Fruit fly (Drosophila melanogaster): Measurements from ENCODE around the gene CG6324.
A peak's percentile ranks its signal among the peaks of the same experiment; 100 is the strongest.

CG6324 gene

DNA sequence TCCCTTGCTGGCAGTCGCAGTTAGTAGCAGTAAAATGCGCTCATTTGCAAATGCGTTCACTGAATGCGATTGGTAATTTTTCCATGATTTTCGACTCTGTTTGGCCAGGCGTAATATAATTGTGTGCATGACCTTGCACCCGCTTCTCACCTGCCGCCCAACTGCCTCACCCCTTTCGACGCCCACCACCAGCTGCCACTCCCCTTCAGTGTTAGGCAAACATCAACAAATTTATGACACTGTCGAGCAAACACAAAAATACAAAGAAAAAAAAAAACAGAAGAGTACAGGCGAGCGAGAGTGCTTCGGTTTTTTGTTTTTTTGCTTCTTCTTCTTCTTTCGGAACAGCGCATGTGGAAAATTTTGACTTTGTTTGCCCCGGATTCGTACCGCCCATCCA lies 54.1 kb downstream of the CG6324 start:
- TF ChIP-seq CG32121 (GFP tag; IDR thresholded peaks at IDR 0.05) (no peak), Ets98B (GFP tag; IDR thresholded peaks at IDR 0.05) (no peak), Pif1B (GFP tag; optimal IDR thresholded peaks at IDR 0.05) (no peak), EcR (GFP tag; optimal IDR thresholded peaks at IDR 0.05) (no peak), CG13204 (GFP tag; optimal IDR thresholded peaks at IDR 0.05) (no peak), CG8301 (tag; optimal IDR thresholded peaks at IDR 0.05) (no peak), CG8159 (tag; optimal IDR thresholded peaks at IDR 0.05) (no peak), rn (GFP tag; IDR thresholded peaks at IDR 0.05) (no peak), fd96Ca (GFP tag; IDR thresholded peaks at IDR 0.05) (no peak), CG14655 (GFP tag; optimal IDR thresholded peaks at IDR 0.05) (no peak), D1 (tag; optimal IDR thresholded peaks at IDR 0.05) (no peak), CG4496 (GFP tag; IDR thresholded peaks at IDR 0.05) (no peak), gl (tag; optimal IDR thresholded peaks at IDR 0.05) (no peak), CG15710 (tag; optimal IDR thresholded peaks at IDR 0.05) (no peak), CG17806 (tag; optimal IDR thresholded peaks at IDR 0.05) (no peak), CG10348 (GFP tag; IDR thresholded peaks at IDR 0.05) (no peak)

DNA sequence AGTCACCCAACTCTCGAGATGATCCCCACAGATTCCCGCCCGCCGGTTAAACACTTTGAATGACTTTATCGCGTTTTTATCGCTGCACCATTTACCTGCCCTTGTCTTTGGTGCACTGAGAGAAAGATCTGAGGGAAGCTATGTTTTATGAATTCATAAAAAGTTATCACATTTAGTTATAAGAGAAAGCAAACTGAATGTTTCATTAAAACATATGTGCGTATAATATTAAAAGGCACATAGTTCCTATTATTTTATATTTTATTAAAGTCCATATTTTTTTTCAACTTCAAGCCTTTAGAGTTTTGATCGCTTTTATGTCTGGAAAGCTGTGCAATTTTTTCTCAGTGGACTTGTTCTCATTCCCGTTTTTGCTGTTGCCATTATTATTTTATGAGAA lies 54.5 kb downstream of the CG6324 start:
- TF ChIP-seq Snoo (tag; optimal IDR thresholded peaks at IDR 0.05) = peak; percentile 46
- peak; percentile 66 for TF ChIP-seq CG8159 (tag; optimal IDR thresholded peaks at IDR 0.05)
- no peak for TF ChIP-seq CG10348 (GFP tag; IDR thresholded peaks at IDR 0.05)
- TF ChIP-seq Pif1B (GFP tag; optimal IDR thresholded peaks at IDR 0.05) = peak; percentile 41
- peak; percentile 43 for TF ChIP-seq CG17806 (tag; optimal IDR thresholded peaks at IDR 0.05)
- peak; percentile 57 for TF ChIP-seq CG15710 (tag; optimal IDR thresholded peaks at IDR 0.05)
- TF ChIP-seq rn (GFP tag; IDR thresholded peaks at IDR 0.05) = no peak
- TF ChIP-seq CG34367 (tag; optimal IDR thresholded peaks at IDR 0.05) = peak; percentile 22
- TF ChIP-seq fd96Ca (GFP tag; IDR thresholded peaks at IDR 0.05) = no peak
- peak; percentile 36 for TF ChIP-seq Pif1A (GFP tag; optimal IDR thresholded peaks at IDR 0.05)
- peak; percentile 19 for TF ChIP-seq CG14655 (GFP tag; optimal IDR thresholded peaks at IDR 0.05)
- no peak for TF ChIP-seq CG13204 (GFP tag; optimal IDR thresholded peaks at IDR 0.05)
- TF ChIP-seq EcR (GFP tag; optimal IDR thresholded peaks at IDR 0.05) = no peak
- TF ChIP-seq CG32121 (GFP tag; IDR thresholded peaks at IDR 0.05) = no peak
- TF ChIP-seq CG9948 (tag; optimal IDR thresholded peaks at IDR 0.05) = peak; percentile 29

Measured in whole organism, pupa.